Worm (Caenorhabditis elegans) whole organism, L4/young adult: Measurements from ENCODE around the gene kvs-1.

ENCODE experiments used
- W03F9.2 ChIP-seq: fragments of 150-350 bp; optimal IDR thresholded peaks from 2 replicates; lab custom pipeline; 2014; ENCODE audit warnings: missing biosample characterization, missing genetic modification characterization
- him-1 ChIP-seq: sonication (generic microtip); optimal IDR thresholded peaks from 2 replicates; lab custom pipeline; 2016; ENCODE audit warnings: missing genotype, missing genetic modification reagents, missing genetic modification characterization, missing compliant biosample characterization

DNA sequence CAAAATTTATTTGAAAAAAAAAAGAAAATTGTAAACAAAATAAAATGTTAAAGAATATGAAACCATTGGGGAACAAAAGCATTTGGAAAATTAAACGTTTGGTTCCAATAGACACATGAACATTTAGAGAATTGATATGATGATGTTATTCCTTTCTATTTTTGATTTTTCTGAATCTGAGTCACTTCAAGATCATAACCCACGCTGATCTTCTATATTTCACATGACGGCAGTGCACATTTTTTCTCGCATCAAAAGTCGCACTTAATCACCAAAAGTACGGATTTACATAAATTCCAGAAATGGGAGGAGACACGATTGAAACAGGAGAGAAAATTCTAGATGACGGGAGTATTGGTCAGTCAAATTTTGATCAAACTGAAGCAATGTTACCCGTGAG lies 34.2 kb downstream of the kvs-1 start, which contains the start of gene F27D9.2:
- no peak for TF ChIP-seq him-1
- TF ChIP-seq W03F9.2 (tag; lab: Kevin White, UChicago): no peak
